Worm (Caenorhabditis elegans): ENCODE measurements around the gene kqt-1.

DNA sequence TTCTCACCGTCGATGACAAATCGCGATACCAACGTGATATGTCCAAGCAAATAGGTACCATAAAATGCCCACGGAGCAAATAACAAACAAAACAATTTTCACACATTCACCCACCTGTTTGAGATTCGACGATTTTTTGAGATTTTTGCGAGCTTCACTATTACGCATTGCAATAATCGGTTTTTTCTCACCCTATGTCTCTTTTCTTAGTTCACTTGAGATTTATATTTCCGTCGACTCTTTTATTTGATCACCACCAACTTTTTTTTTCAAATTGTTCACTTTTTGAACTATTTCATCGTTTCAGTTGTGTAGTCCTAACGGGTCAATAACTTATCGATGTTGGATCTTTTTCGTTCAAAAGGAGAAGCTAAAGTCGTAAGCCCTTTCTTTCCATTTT, 30.3 kb upstream of the kqt-1 start, which contains the start of gene fbxl-4:
- no peak for TF ChIP-seq him-1 (tag; optimal IDR thresholded peaks at IDR 0.05)
- no peak for TF ChIP-seq dao-5 (tag; optimal IDR thresholded peaks at IDR 0.05)
- no peak for TF ChIP-seq W03F9.2 (tag; optimal IDR thresholded peaks at IDR 0.05)

All from whole organism, L4/young adult.